3 fruit fly cellular contexts compared by ENCODE assay signal in the genomic region with DNA sequence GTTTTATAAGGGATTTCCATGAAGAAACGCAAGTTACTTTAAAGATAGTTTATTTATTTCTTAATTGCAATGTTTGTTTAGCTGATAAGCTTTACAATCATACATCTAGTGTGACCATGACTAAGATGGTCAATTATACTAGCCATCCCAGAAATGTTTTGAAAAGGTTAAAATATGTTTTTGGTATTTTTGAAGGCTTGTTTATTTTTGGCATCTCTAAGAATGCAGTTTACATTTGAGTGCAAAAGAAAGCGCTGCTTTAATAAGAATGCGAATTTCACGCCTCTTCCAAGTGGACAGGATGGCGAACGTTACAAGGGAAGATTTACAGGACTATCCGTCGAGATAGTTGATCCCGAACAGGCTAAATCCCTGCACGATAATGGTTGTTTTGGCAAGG.
TF ChIP-seq lines count a peak whose summit lies in the region.

Gene Tsen2, plus strand, starts transcription at position 222 of the 400 bp plus-strand sequence.

- no peak for TF ChIP-seq CTCF in whole organism, embryonic (GFP tag; optimal IDR thresholded peaks at IDR 0.05; lab: Kevin White, UChicago)

TF ChIP-seq in whole organism, adult, 20 proteins besides CTCF, POLR2A, EP300 and RAD21:
- TF ChIP-seq Mnt (GFP tag; optimal IDR thresholded peaks at IDR 0.05; lab: Kevin White, UChicago) (peak; percentile 2), cic (GFP tag; optimal IDR thresholded peaks at IDR 0.05; lab: Kevin White, UChicago) (no peak)

TF ChIP-seq in whole organism, embryonic, 481 proteins besides CTCF, POLR2A, EP300 and RAD21 (continues in another document):
- peak; percentile 86 for TF ChIP-seq sens (GFP tag; lab: Kevin White, UChicago)
- TF ChIP-seq MESR4 (GFP tag; optimal IDR thresholded peaks at IDR 0.05; lab: Kevin White, UChicago): peak; percentile 47
- TF ChIP-seq CG4617 (GFP tag; optimal IDR thresholded peaks at IDR 0.05; lab: Kevin White, UChicago; ENCODE audit: borderline replicate concordance): peak; percentile 17
- peak; percentile 34 for TF ChIP-seq BEAF-32 (GFP tag; optimal IDR thresholded peaks at IDR 0.05; lab: Kevin White, UChicago)
- no peak for TF ChIP-seq ro (GFP tag; IDR thresholded peaks at IDR 0.05; lab: Robert Waterston, UW)
- TF ChIP-seq CG14014 (GFP tag; IDR thresholded peaks at IDR 0.05; lab: Robert Waterston, UW): no peak
- no peak for TF ChIP-seq p53 (GFP tag; optimal IDR thresholded peaks at IDR 0.05; lab: Kevin White, UChicago)
- TF ChIP-seq E2f2 (GFP tag; IDR thresholded peaks at IDR 0.05; lab: Robert Waterston, UW): peak; percentile 56
- peak; percentile 36; the same call in 1 of the 3 replicates for TF ChIP-seq row (GFP tag; IDR thresholded peaks at IDR 0.05; lab: Robert Waterston, UW)
- TF ChIP-seq ATbp (GFP tag; optimal IDR thresholded peaks at IDR 0.05; lab: Kevin White, UChicago): no peak
- TF ChIP-seq CG31388 (GFP tag; optimal IDR thresholded peaks at IDR 0.05; lab: Kevin White, UChicago): no peak
- TF ChIP-seq Hr3 (GFP tag; optimal IDR thresholded peaks at IDR 0.05; lab: Kevin White, UChicago): no peak
- peak; percentile 74 for TF ChIP-seq gfzf (GFP tag; optimal IDR thresholded peaks at IDR 0.05; lab: Kevin White, UChicago)
- TF ChIP-seq Kr (GFP tag; optimal IDR thresholded peaks at IDR 0.05; lab: Kevin White, UChicago): no peak
- TF ChIP-seq CG10959 (GFP tag; IDR thresholded peaks at IDR 0.05; lab: Robert Waterston, UW): no peak
- TF ChIP-seq CG12391 (tag; optimal IDR thresholded peaks at IDR 0.05; lab: Kevin White, UChicago): peak; percentile 16
- no peak for TF ChIP-seq crc (GFP tag; optimal IDR thresholded peaks at IDR 0.05; lab: Kevin White, UChicago)
- TF ChIP-seq Xrp1 (GFP tag; IDR thresholded peaks at IDR 0.05; lab: Robert Waterston, UW): no peak
- no peak for TF ChIP-seq CG17186 (GFP tag; optimal IDR thresholded peaks at IDR 0.05; lab: Kevin White, UChicago)
- TF ChIP-seq C15 (GFP tag; IDR thresholded peaks at IDR 0.05; lab: Robert Waterston, UW): no peak
- TF ChIP-seq CG1603 (tag; optimal IDR thresholded peaks at IDR 0.05; lab: Kevin White, UChicago): peak; percentile 48
- no peak for TF ChIP-seq CG18476 (GFP tag; optimal IDR thresholded peaks at IDR 0.05; lab: Kevin White, UChicago)
- TF ChIP-seq Dp (GFP tag; optimal IDR thresholded peaks at IDR 0.05; lab: Kevin White, UChicago): peak; percentile 44
- TF ChIP-seq abd-A (tag; optimal IDR thresholded peaks at IDR 0.05; lab: Kevin White, UChicago): no peak
- peak; percentile 38 for TF ChIP-seq Sry-β (GFP tag; optimal IDR thresholded peaks at IDR 0.05; lab: Kevin White, UChicago)
- peak; percentile 36 for TF ChIP-seq Myb (GFP tag; optimal IDR thresholded peaks at IDR 0.05; lab: Kevin White, UChicago)
- TF ChIP-seq CG6272 (GFP tag; IDR thresholded peaks at IDR 0.05; lab: Robert Waterston, UW): no peak
- no peak for TF ChIP-seq CG33213 (GFP tag; optimal IDR thresholded peaks at IDR 0.05; lab: Kevin White, UChicago)
- TF ChIP-seq lbe (GFP tag; optimal IDR thresholded peaks at IDR 0.05; lab: Kevin White, UChicago): peak; percentile 9
- no peak for TF ChIP-seq CG6854 (GFP tag; optimal IDR thresholded peaks at IDR 0.05; lab: Kevin White, UChicago)
- peak; percentile 11 for TF ChIP-seq PHDP (tag; optimal IDR thresholded peaks at IDR 0.05; lab: Kevin White, UChicago)
- no peak for TF ChIP-seq Spps (tag; optimal IDR thresholded peaks at IDR 0.05; lab: Kevin White, UChicago)
- peak; percentile 33 for TF ChIP-seq pzg (GFP tag; optimal IDR thresholded peaks at IDR 0.05; lab: Kevin White, UChicago)
- TF ChIP-seq MBD-R2 (GFP tag; IDR thresholded peaks at IDR 0.05; lab: Robert Waterston, UW): peak; percentile 71
- peak; percentile 31 for TF ChIP-seq stwl (tag; optimal IDR thresholded peaks at IDR 0.05; lab: Kevin White, UChicago)
- no peak for TF ChIP-seq Drgx (GFP tag; IDR thresholded peaks at IDR 0.05; lab: Robert Waterston, UW)
- no peak for TF ChIP-seq CG18262 (tag; optimal IDR thresholded peaks at IDR 0.05; lab: Kevin White, UChicago)
- TF ChIP-seq ken (GFP tag; IDR thresholded peaks at IDR 0.05; lab: Robert Waterston, UW): no peak
- TF ChIP-seq Lhr (GFP tag; optimal IDR thresholded peaks at IDR 0.05; lab: Kevin White, UChicago): peak; percentile 20
- TF ChIP-seq Dbx (GFP tag; IDR thresholded peaks at IDR 0.05; lab: Robert Waterston, UW): no peak
- TF ChIP-seq CG10565 (GFP tag; optimal IDR thresholded peaks at IDR 0.05; lab: Kevin White, UChicago): no peak
- TF ChIP-seq Dll (GFP tag; IDR thresholded peaks at IDR 0.05; lab: Robert Waterston, UW; ENCODE audit: partially characterized antibody): no peak
- no peak for TF ChIP-seq CG18011 (GFP tag; optimal IDR thresholded peaks at IDR 0.05; lab: Kevin White, UChicago)
- TF ChIP-seq CG13424 (tag; optimal IDR thresholded peaks at IDR 0.05; lab: Kevin White, UChicago): peak; percentile 12

TF ChIP-seq in whole organism, prepupa, 60 proteins besides CTCF, POLR2A, EP300 and RAD21:
- TF ChIP-seq Hr4 (GFP tag; optimal IDR thresholded peaks at IDR 0.05; lab: Kevin White, UChicago) (no peak), esn (GFP tag; optimal IDR thresholded peaks at IDR 0.05; lab: Kevin White, UChicago) (peak; percentile 47)
